Fruit fly (Drosophila melanogaster): ENCODE results near the gene CG1486.

The CG1486 gene

dm6 chrX:21323933-21324688 is at the start of gene CG1486, which contains the start of gene Dd (continued):
- TF ChIP-seq CG10979 (tag; optimal IDR thresholded peaks at IDR 0.05) (no peak), nerfin-1 (tag; optimal IDR thresholded peaks at IDR 0.05) (peak; percentile 82), Ets65A (GFP tag) (peak; percentile 16), knrl (GFP tag; IDR thresholded peaks at IDR 0.05; ENCODE audit: partially characterized antibody) (peak; percentile 93), E2f2 (GFP tag; IDR thresholded peaks at IDR 0.05) (peak; percentile 23; the same call in 1 of the 2 replicates), CG9932 (GFP tag; IDR thresholded peaks at IDR 0.05) (0 out of 2 replicates have a peak, but pooled peaks have one; percentile 31), ato (GFP tag; IDR thresholded peaks at IDR 0.05; ENCODE audit: partially characterized antibody) (peak; percentile 70), Nf-YC (tag; optimal IDR thresholded peaks at IDR 0.05) (peak; percentile 47), ewg (GFP tag; optimal IDR thresholded peaks at IDR 0.05) (peak; percentile 30), D (optimal IDR thresholded peaks at IDR 0.05) (peak; percentile 32), D (GFP tag; optimal IDR thresholded peaks at IDR 0.05) (no peak), pb (GFP tag; optimal IDR thresholded peaks at IDR 0.05) (no peak), CG11560 (tag; IDR thresholded peaks at IDR 0.05) (peak; percentile 44; the same call in 1 of the 3 replicates), row (GFP tag; IDR thresholded peaks at IDR 0.05) (peak; percentile 68), CG33213 (GFP tag; optimal IDR thresholded peaks at IDR 0.05) (peak; percentile 44), insv (GFP tag; optimal IDR thresholded peaks at IDR 0.05) (peak in 1 of 2 experiments; percentile 2), Myb (GFP tag; optimal IDR thresholded peaks at IDR 0.05) (peak; percentile 23), usp (GFP tag; optimal IDR thresholded peaks at IDR 0.05) (no peak), bigmax (GFP tag; optimal IDR thresholded peaks at IDR 0.05) (peak; percentile 66), amos (GFP tag; IDR thresholded peaks at IDR 0.05; ENCODE audit: partially characterized antibody) (peak; percentile 93), crc (GFP tag; optimal IDR thresholded peaks at IDR 0.05) (no peak), CG33557 (GFP tag; optimal IDR thresholded peaks at IDR 0.05) (no peak), zen2 (GFP tag; IDR thresholded peaks at IDR 0.05; ENCODE audit: partially characterized antibody) (peak; percentile 59; the same call in 2 of the 3 replicates), Abd-B (GFP tag; optimal IDR thresholded peaks at IDR 0.05) (peak; percentile 26), chinmo (GFP tag; IDR thresholded peaks at IDR 0.05; ENCODE audit: partially characterized antibody) (peak; percentile 80; the same call in 2 of the 4 replicates), CG6272 (GFP tag; IDR thresholded peaks at IDR 0.05) (0 out of 2 replicates have a peak, but pooled peaks have one; percentile 29), CG12659 (GFP tag; optimal IDR thresholded peaks at IDR 0.05) (peak; percentile 64), CG5953 (GFP tag; IDR thresholded peaks at IDR 0.05) (no peak), CG4282 (GFP tag; optimal IDR thresholded peaks at IDR 0.05) (peak; percentile 22), chn (GFP tag; optimal IDR thresholded peaks at IDR 0.05) (peak; percentile 37)

- no peak for TF ChIP-seq CG15073 (GFP tag; optimal IDR thresholded peaks at IDR 0.05)
- TF ChIP-seq CG2199 (GFP tag; IDR thresholded peaks at IDR 0.05): peak; percentile 63; the same call in 1 of the 3 replicates
Observed at dm6 chrX:21276494-21276893, 47.4 kb upstream of the CG1486 start.

- peak; percentile 53 for TF ChIP-seq sens (GFP tag)
- peak; percentile 18 for TF ChIP-seq CG2120 (GFP tag; optimal IDR thresholded peaks at IDR 0.05)
- 0 out of 3 replicates have a peak, but pooled peaks have one; percentile 22 for TF ChIP-seq row (GFP tag; IDR thresholded peaks at IDR 0.05)
- TF ChIP-seq sisA (GFP tag; IDR thresholded peaks at IDR 0.05): no peak
- peak; percentile 6 for TF ChIP-seq CG2678 (tag; optimal IDR thresholded peaks at IDR 0.05)
- 0 out of 2 replicates have a peak, but pooled peaks have one; percentile 32 for TF ChIP-seq Drgx (GFP tag; IDR thresholded peaks at IDR 0.05)
- peak; percentile 75 for TF ChIP-seq Med (GFP tag)
- TF ChIP-seq Rfx (GFP tag; IDR thresholded peaks at IDR 0.05): peak; percentile 26; the same call in 1 of the 2 replicates
- TF ChIP-seq dmrt99B (tag; optimal IDR thresholded peaks at IDR 0.05): peak; percentile 2
- TF ChIP-seq CG34376 (GFP tag; optimal IDR thresholded peaks at IDR 0.05): no peak
- TF ChIP-seq CG10565 (GFP tag; optimal IDR thresholded peaks at IDR 0.05): no peak
- no peak for TF ChIP-seq CG1832 (GFP tag; optimal IDR thresholded peaks at IDR 0.05)
- peak; percentile 18 for TF ChIP-seq gem (tag; optimal IDR thresholded peaks at IDR 0.05)
- peak; percentile 3 for TF ChIP-seq phol (tag; optimal IDR thresholded peaks at IDR 0.05)
Observed at dm6 chrX:21279311-21279890, 44.4 kb upstream of the CG1486 start.
